Worm (Caenorhabditis elegans): ENCODE data around the gene fbxa-63.

Gene fbxa-63

DNA sequence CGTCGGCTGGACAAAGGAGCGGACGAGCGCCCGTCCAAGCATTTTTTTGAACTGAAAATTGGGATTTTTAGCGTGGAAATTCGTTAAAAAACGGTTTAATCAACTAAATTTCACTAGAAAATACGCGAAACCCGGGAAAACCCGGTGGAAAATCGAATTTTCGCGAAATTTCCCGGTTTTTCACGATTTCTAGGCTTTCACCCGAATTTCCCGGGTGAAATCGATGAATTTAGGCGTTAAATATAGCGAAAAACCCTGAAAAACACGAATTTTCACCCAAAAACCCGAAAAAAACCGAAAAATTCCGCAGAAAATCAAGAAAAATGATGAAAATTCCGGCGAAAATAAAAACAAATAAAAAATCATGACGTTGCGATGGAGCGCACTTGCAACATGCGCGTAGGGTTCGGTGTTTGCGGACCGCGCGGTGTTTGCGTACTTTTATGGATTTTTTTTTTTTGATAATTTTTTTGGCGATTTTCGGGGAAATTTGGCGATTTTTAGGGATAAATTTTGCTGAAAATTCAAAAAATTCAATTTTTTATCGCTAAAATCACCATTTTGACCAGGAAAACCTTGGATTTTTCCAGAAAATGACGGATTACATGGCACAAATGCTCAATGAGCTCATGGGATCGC is 41.2 kb upstream of the fbxa-63 start, which contains the start of the genes mrpl-45 and Y119D3B.12 (continued):
- TF ChIP-seq T23F11.4 (GFP tag; optimal IDR thresholded peaks at IDR 0.05) (no peak), nfya-1 (tag; optimal IDR thresholded peaks at IDR 0.05) (peak; percentile 74), lin-11 (tag; optimal IDR thresholded peaks at IDR 0.05) (no peak), zip-5 (tag; optimal IDR thresholded peaks at IDR 0.05) (no peak), ttx-3 (tag; optimal IDR thresholded peaks at IDR 0.05) (peak; percentile 50), pqm-1 (tag; optimal IDR thresholded peaks at IDR 0.05) (no peak), eyg-1 (tag; optimal IDR thresholded peaks at IDR 0.05) (no peak), hlh-13 (GFP tag; optimal IDR thresholded peaks at IDR 0.05) (no peak), ceh-31 (tag; optimal IDR thresholded peaks at IDR 0.05) (peak; percentile 39), odd-2 (tag; optimal IDR thresholded peaks at IDR 0.05) (no peak), ceh-2 (tag; optimal IDR thresholded peaks at IDR 0.05) (peak; percentile 22), C08G9.2 (tag; optimal IDR thresholded peaks at IDR 0.05) (no peak), madf-2 (tag; optimal IDR thresholded peaks at IDR 0.05) (peak; percentile 9), ets-4 (tag; optimal IDR thresholded peaks at IDR 0.05) (no peak), ceh-18 (tag; optimal IDR thresholded peaks at IDR 0.05) (peak; percentile 28), K09A11.1 (tag; optimal IDR thresholded peaks at IDR 0.05; ENCODE audit: insufficient read depth) (peak; percentile 8), sox-2 (GFP tag; IDR thresholded peaks at IDR 0.05) (no peak), ama-1 (optimal IDR thresholded peaks at IDR 0.05) (no peak), unc-42 (tag; optimal IDR thresholded peaks at IDR 0.05) (peak; percentile 38), gmeb-2 (tag; optimal IDR thresholded peaks at IDR 0.05) (no peak), ahr-1 (tag; optimal IDR thresholded peaks at IDR 0.05) (no peak), pha-4 (tag; optimal IDR thresholded peaks at IDR 0.05) (no peak), ztf-16 (tag; optimal IDR thresholded peaks at IDR 0.05) (peak; percentile 69), Y22D7AL.16 (tag; optimal IDR thresholded peaks at IDR 0.05) (no peak), rnt-1 (tag; optimal IDR thresholded peaks at IDR 0.05) (peak; percentile 35), C38D4.7 (GFP tag; optimal IDR thresholded peaks at IDR 0.05) (no peak), che-1 (tag; optimal IDR thresholded peaks at IDR 0.05) (peak; percentile 22), ceh-30 (tag; optimal IDR thresholded peaks at IDR 0.05) (no peak)

- TF ChIP-seq hlh-15 (tag; optimal IDR thresholded peaks at IDR 0.05) (no peak), pat-9 (tag; optimal IDR thresholded peaks at IDR 0.05) (no peak), ceh-9 (tag; optimal IDR thresholded peaks at IDR 0.05) (no peak), zip-5 (tag; optimal IDR thresholded peaks at IDR 0.05) (no peak), ttx-3 (tag; optimal IDR thresholded peaks at IDR 0.05) (no peak), ztf-16 (tag; optimal IDR thresholded peaks at IDR 0.05) (no peak), C08G9.2 (tag; optimal IDR thresholded peaks at IDR 0.05) (no peak), pqm-1 (tag; optimal IDR thresholded peaks at IDR 0.05) (no peak), unc-86 (tag; optimal IDR thresholded peaks at IDR 0.05) (no peak), ceh-6 (GFP tag; optimal IDR thresholded peaks at IDR 0.05) (no peak), tbx-7 (tag; optimal IDR thresholded peaks at IDR 0.05) (no peak), npax-4 (tag; optimal IDR thresholded peaks at IDR 0.05) (no peak), ref-2 (tag; optimal IDR thresholded peaks at IDR 0.05) (no peak), ceh-30 (tag; optimal IDR thresholded peaks at IDR 0.05) (no peak), ets-4 (tag; optimal IDR thresholded peaks at IDR 0.05) (no peak), hlh-6 (tag; optimal IDR thresholded peaks at IDR 0.05) (no peak), nhr-11 (tag; optimal IDR thresholded peaks at IDR 0.05) (no peak), pax-1 (tag; optimal IDR thresholded peaks at IDR 0.05) (no peak), odd-2 (tag; optimal IDR thresholded peaks at IDR 0.05) (no peak), tbx-2 (tag; optimal IDR thresholded peaks at IDR 0.05) (no peak)
Measured at ce11 chrIII:1205421-1205820, 37.9 kb upstream of the fbxa-63 start.

DNA sequence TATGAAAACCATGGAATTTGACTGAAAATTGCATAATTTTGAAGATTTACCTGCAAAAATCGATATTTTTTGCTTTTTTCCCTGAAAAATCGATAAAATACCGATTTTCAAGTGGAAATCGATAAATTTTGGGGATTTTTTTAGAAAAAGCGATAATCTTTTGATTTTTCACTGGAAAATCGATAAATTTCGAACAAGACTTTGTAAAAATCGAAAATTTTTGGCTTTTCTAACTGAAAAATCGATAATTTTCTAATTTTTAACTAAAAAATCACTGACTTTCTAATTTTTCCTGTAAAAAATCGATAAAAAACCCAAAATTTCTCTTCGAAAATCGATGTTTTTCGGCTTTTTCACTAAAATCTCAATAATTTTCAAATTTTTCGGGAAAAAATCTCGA is 37.0 kb upstream of the fbxa-63 start:
- TF ChIP-seq nhr-232 (tag; optimal IDR thresholded peaks at IDR 0.05) (no peak), unc-3 (GFP tag; conservative IDR thresholded peaks at IDR 0.05) (no peak), unc-3 (tag; optimal IDR thresholded peaks at IDR 0.05) (no peak), ceh-48 (tag; optimal IDR thresholded peaks at IDR 0.05) (peak; percentile 4), T23F11.4 (GFP tag; optimal IDR thresholded peaks at IDR 0.05) (no peak), hlh-15 (tag; optimal IDR thresholded peaks at IDR 0.05) (no peak)
